Fruit fly (Drosophila melanogaster) whole organism, embryonic: ENCODE data around the gene mRpL49.

Experiments used
- Asciz ChIP-seq: fragments of 200-800 bp; sonication (Bioruptor generic); optimal IDR thresholded peaks from 2 replicates; lab custom pipeline; 2017; ENCODE audit warnings: missing biosample characterization, mild to moderate bottlenecking, missing genetic modification characterization, missing genetic modification reagents
- Awh ChIP-seq: fragments of 200-800 bp; sonication (Bioruptor generic); IDR thresholded peaks from 2 replicates; pipeline ENCODE4, ENCODE4 v1.3.6; 2022; ENCODE audit warnings: missing biosample characterization, missing genetic modification characterization
- CG10654 ChIP-seq: fragments of 200-800 bp; sonication (Bioruptor generic); optimal IDR thresholded peaks from 2 replicates; lab custom pipeline; 2016; ENCODE audit warnings: missing biosample characterization, missing genetic modification characterization
- CG11504 ChIP-seq: fragments of 200-800 bp; sonication (Bioruptor generic); optimal IDR thresholded peaks from 3 replicates; lab custom pipeline; 2019; ENCODE audit warnings: missing biosample characterization, mild to moderate bottlenecking, missing genetic modification characterization, moderate library complexity
- CG12659 ChIP-seq: fragments of 200-800 bp; sonication (Bioruptor generic); optimal IDR thresholded peaks from 3 replicates; lab custom pipeline; 2017; ENCODE audit warnings: mild to moderate bottlenecking, missing biosample characterization, missing genetic modification reagents, missing genetic modification characterization
- CG13894 ChIP-seq: fragments of 200-800 bp; sonication (Bioruptor generic); optimal IDR thresholded peaks from 3 replicates; lab custom pipeline; 2018; ENCODE audit warnings: missing biosample characterization, mild to moderate bottlenecking, missing genetic modification characterization, moderate library complexity
- CG1602 ChIP-seq: fragments of 200-800 bp; sonication (Bioruptor generic); optimal IDR thresholded peaks from 3 replicates; lab custom pipeline; 2016; ENCODE audit warnings: missing biosample characterization, missing genetic modification characterization
- CG16863 ChIP-seq: fragments of 200-800 bp; sonication (Bioruptor generic); optimal IDR thresholded peaks from 3 replicates; lab custom pipeline; 2016; ENCODE audit warnings: missing biosample characterization, missing genetic modification characterization
- CG17361 ChIP-seq: fragments of 200-800 bp; sonication (Bioruptor generic); IDR thresholded peaks from 3 replicates; pipeline ENCODE4 v1.3.6; 2022; ENCODE audit warnings: missing biosample characterization, missing genetic modification characterization
- CG18262 ChIP-seq: fragments of 200-800 bp; optimal IDR thresholded peaks from 3 replicates; lab custom pipeline; 2019; ENCODE audit warnings: missing biosample characterization, mild to moderate bottlenecking, missing genetic modification characterization, moderate library complexity
- CG18599 ChIP-seq: fragments of 200-800 bp; sonication (Bioruptor generic); optimal IDR thresholded peaks from 3 replicates; lab custom pipeline; 2017; ENCODE audit warnings: missing biosample characterization, missing genetic modification characterization, mild to moderate bottlenecking, moderate library complexity, missing genetic modification reagents
- CG2678 ChIP-seq: fragments of 200-800 bp; sonication (Bioruptor generic); optimal IDR thresholded peaks from 3 replicates; lab custom pipeline; 2019; ENCODE audit warnings: missing biosample characterization, mild to moderate bottlenecking, missing genetic modification characterization, moderate library complexity
- CG30020 ChIP-seq: fragments of 200-800 bp; optimal IDR thresholded peaks from 2 replicates; lab custom pipeline; 2019; ENCODE audit warnings: missing biosample characterization, mild to moderate bottlenecking, missing genetic modification characterization, moderate library complexity
- CG30403 ChIP-seq: fragments of 200-800 bp; sonication (Bioruptor generic); optimal IDR thresholded peaks from 3 replicates; lab custom pipeline; 2016; ENCODE audit warnings: missing biosample characterization, missing genetic modification characterization
- CG42726 ChIP-seq: fragments of 200-800 bp; sonication (Bioruptor generic); IDR thresholded peaks from 2 replicates; pipeline ENCODE4 v1.3.6; 2022; ENCODE audit warnings: missing biosample characterization, missing genetic modification characterization; ENCODE audit not compliant: partially characterized antibody
- CG6654 ChIP-seq: fragments of 200-800 bp; sonication (Bioruptor generic); optimal IDR thresholded peaks from 2 replicates; lab custom pipeline; 2017; ENCODE audit warnings: missing biosample characterization, mild to moderate bottlenecking, missing genetic modification characterization
- CG6813 ChIP-seq: fragments of 200-800 bp; sonication (Bioruptor generic); optimal IDR thresholded peaks from 2 replicates; lab custom pipeline; 2017; ENCODE audit warnings: missing biosample characterization, missing genetic modification characterization, mild to moderate bottlenecking, moderate library complexity, missing genetic modification reagents
- CG6854 ChIP-seq: fragments of 200-800 bp; sonication (Bioruptor generic); optimal IDR thresholded peaks from 3 replicates; lab custom pipeline; 2017; ENCODE audit warnings: missing biosample characterization, mild to moderate bottlenecking, missing genetic modification characterization
- CG7556 ChIP-seq: fragments of 200-800 bp; sonication (Bioruptor generic); optimal IDR thresholded peaks from 2 replicates; lab custom pipeline; 2017; ENCODE audit warnings: missing biosample characterization, mild to moderate bottlenecking, missing genetic modification characterization
- CG7839 ChIP-seq: fragments of 200-800 bp; sonication (Bioruptor generic); optimal IDR thresholded peaks from 3 replicates; lab custom pipeline; 2018; ENCODE audit warnings: missing biosample characterization, mild to moderate bottlenecking, missing genetic modification characterization, moderate library complexity
- CG8388 ChIP-seq: fragments of 200-800 bp; sonication (Bioruptor generic); optimal IDR thresholded peaks from 2 replicates; lab custom pipeline; 2019; ENCODE audit warnings: missing biosample characterization, mild to moderate bottlenecking, missing genetic modification characterization, moderate library complexity
- Drgx ChIP-seq: fragments of 200-800 bp; sonication (Bioruptor generic); IDR thresholded peaks from 2 replicates; pipeline ENCODE4 v1.3.6; 2022; ENCODE audit warnings: missing biosample characterization, missing genetic modification characterization
- H15 ChIP-seq: fragments of 200-800 bp; sonication (Bioruptor generic); IDR thresholded peaks from 3 replicates; pipeline ENCODE4 v1.3.6; 2022; ENCODE audit warnings: missing biosample characterization, missing genetic modification characterization
- Hmx ChIP-seq: fragments of 200-800 bp; sonication (Bioruptor generic); optimal IDR thresholded peaks from 2 replicates; lab custom pipeline; 2016; ENCODE audit warnings: missing biosample characterization, missing genetic modification characterization
- Meics ChIP-seq: fragments of 200-800 bp; sonication (Bioruptor generic); optimal IDR thresholded peaks from 2 replicates; lab custom pipeline; 2017; ENCODE audit warnings: missing biosample characterization, mild to moderate bottlenecking, missing genetic modification characterization
- Oli ChIP-seq: fragments of 200-800 bp; sonication (Bioruptor generic); optimal IDR thresholded peaks from 2 replicates; lab custom pipeline; 2018; ENCODE audit warnings: missing biosample characterization, mild to moderate bottlenecking, missing genetic modification characterization, moderate library complexity
- Ptx1 ChIP-seq: fragments of 200-800 bp; sonication (Bioruptor generic); IDR thresholded peaks from 2 replicates; pipeline ENCODE4 v1.3.6; 2022; ENCODE audit warnings: missing biosample characterization, missing genetic modification characterization
- Rx ChIP-seq: fragments of 200-800 bp; sonication (Bioruptor generic); IDR thresholded peaks from 2 replicates; pipeline ENCODE4 v1.3.6; 2022; ENCODE audit warnings: missing biosample characterization, missing genetic modification characterization
- Sox100B ChIP-seq: fragments of 200-800 bp; sonication (Bioruptor generic); optimal IDR thresholded peaks from 3 replicates; lab custom pipeline; 2018; ENCODE audit warnings: missing biosample characterization, mild to moderate bottlenecking, missing genetic modification characterization
- Taf1 ChIP-seq: fragments of 200-800 bp; sonication (Bioruptor generic); IDR thresholded peaks from 2 replicates; pipeline ENCODE4 v1.3.6; 2022; ENCODE audit warnings: missing biosample characterization, missing genetic modification characterization
- Tbp ChIP-seq: fragments of >200 bp; optimal IDR thresholded peaks from 2 replicates; lab custom pipeline; 2018; ENCODE audit warnings: missing biosample characterization, missing genetic modification characterization
- aop ChIP-seq: fragments of 200-800 bp; sonication (Bioruptor generic); IDR thresholded peaks from 2 replicates; pipeline ENCODE4 v1.3.6; 2022; ENCODE audit warnings: missing biosample characterization, missing genetic modification characterization
- bab2 ChIP-seq: fragments of 200-800 bp; sonication (Bioruptor generic); optimal IDR thresholded peaks from 2 replicates; lab custom pipeline; 2016; ENCODE audit warnings: missing biosample characterization, missing genetic modification characterization
- bsh ChIP-seq, 2 experiments: fragments of 200-800 bp; sonication (Bioruptor generic); optimal IDR thresholded peaks; 2 replicates each; lab custom pipeline; 2017 to 2018; ENCODE audit warnings: mild to moderate bottlenecking in 2 of 2, missing biosample characterization in 2 of 2, missing genetic modification characterization in 2 of 2, moderate library complexity in 1 of 2
- chm ChIP-seq: fragments of 200-800 bp; sonication (Bioruptor generic); IDR thresholded peaks from 2 replicates; pipeline ENCODE4 v1.3.6; 2022; ENCODE audit warnings: missing biosample characterization, missing genetic modification characterization
- dysf ChIP-seq: fragments of 200-800 bp; sonication (Bioruptor generic); IDR thresholded peaks from 3 replicates; pipeline ENCODE4 v1.3.6; 2022; ENCODE audit warnings: missing biosample characterization, missing genetic modification characterization
- fd3F ChIP-seq: fragments of 200-800 bp; sonication (Bioruptor generic); optimal IDR thresholded peaks from 2 replicates; lab custom pipeline; 2018; ENCODE audit warnings: missing biosample characterization, mild to moderate bottlenecking, missing genetic modification characterization, moderate library complexity
- gem ChIP-seq: fragments of 200-800 bp; sonication (Bioruptor generic); optimal IDR thresholded peaks from 2 replicates; lab custom pipeline; 2019; ENCODE audit warnings: missing biosample characterization, mild to moderate bottlenecking, missing genetic modification characterization, moderate library complexity
- lola ChIP-seq, 3 experiments: fragments of >200 bp in 2 of 3; fragments of 200-800 bp in 1 of 3; sonication (Bioruptor generic) in 1 of 3; optimal IDR thresholded peaks; 2 replicates each; lab custom pipeline; 2017 to 2019; ENCODE audit warnings: missing biosample characterization in 3 of 3, missing genetic modification characterization in 3 of 3, mild to moderate bottlenecking in 1 of 3, moderate library complexity in 1 of 3
- luna ChIP-seq: fragments of 200-800 bp; sonication (Bioruptor generic); optimal IDR thresholded peaks from 2 replicates; lab custom pipeline; 2016; ENCODE audit warnings: missing biosample characterization, missing genetic modification characterization
- nom ChIP-seq: fragments of 200-800 bp; sonication (Bioruptor generic); optimal IDR thresholded peaks from 2 replicates; lab custom pipeline; 2017; ENCODE audit warnings: missing biosample characterization, missing genetic modification characterization, mild to moderate bottlenecking, moderate library complexity, missing genetic modification reagents
- pfk ChIP-seq: fragments of 200-800 bp; sonication (Bioruptor generic); optimal IDR thresholded peaks from 2 replicates; lab custom pipeline; 2018; ENCODE audit warnings: missing biosample characterization, mild to moderate bottlenecking, missing genetic modification characterization, moderate library complexity
- ranshi ChIP-seq: fragments of 200-800 bp; sonication (Bioruptor generic); IDR thresholded peaks from 2 replicates; pipeline ENCODE4 v1.3.6; 2022; ENCODE audit warnings: missing biosample characterization, missing genetic modification characterization
- row ChIP-seq: fragments of 200-800 bp; sonication (Bioruptor generic); IDR thresholded peaks from 3 replicates; pipeline ENCODE4 v1.3.6; 2022; ENCODE audit warnings: missing biosample characterization, missing genetic modification characterization
- shn ChIP-seq: fragments of 200-800 bp; sonication (Bioruptor generic); optimal IDR thresholded peaks from 3 replicates; lab custom pipeline; 2016; ENCODE audit warnings: missing biosample characterization, missing genetic modification characterization
- sima ChIP-seq: fragments of 200-800 bp; sonication (Bioruptor generic); optimal IDR thresholded peaks from 2 replicates; lab custom pipeline; 2016; ENCODE audit warnings: missing biosample characterization, missing genetic modification characterization
- sisA ChIP-seq: fragments of 200-800 bp; sonication (Bioruptor generic); IDR thresholded peaks from 2 replicates; pipeline ENCODE4 v1.3.6; 2022; ENCODE audit warnings: missing biosample characterization, missing genetic modification characterization
- vvl ChIP-seq: fragments of 200-800 bp; sonication (Bioruptor generic); IDR thresholded peaks from 2 replicates; pipeline ENCODE4 v1.3.6; 2022; ENCODE audit warnings: missing biosample characterization, missing genetic modification characterization

Gene mRpL49

DNA sequence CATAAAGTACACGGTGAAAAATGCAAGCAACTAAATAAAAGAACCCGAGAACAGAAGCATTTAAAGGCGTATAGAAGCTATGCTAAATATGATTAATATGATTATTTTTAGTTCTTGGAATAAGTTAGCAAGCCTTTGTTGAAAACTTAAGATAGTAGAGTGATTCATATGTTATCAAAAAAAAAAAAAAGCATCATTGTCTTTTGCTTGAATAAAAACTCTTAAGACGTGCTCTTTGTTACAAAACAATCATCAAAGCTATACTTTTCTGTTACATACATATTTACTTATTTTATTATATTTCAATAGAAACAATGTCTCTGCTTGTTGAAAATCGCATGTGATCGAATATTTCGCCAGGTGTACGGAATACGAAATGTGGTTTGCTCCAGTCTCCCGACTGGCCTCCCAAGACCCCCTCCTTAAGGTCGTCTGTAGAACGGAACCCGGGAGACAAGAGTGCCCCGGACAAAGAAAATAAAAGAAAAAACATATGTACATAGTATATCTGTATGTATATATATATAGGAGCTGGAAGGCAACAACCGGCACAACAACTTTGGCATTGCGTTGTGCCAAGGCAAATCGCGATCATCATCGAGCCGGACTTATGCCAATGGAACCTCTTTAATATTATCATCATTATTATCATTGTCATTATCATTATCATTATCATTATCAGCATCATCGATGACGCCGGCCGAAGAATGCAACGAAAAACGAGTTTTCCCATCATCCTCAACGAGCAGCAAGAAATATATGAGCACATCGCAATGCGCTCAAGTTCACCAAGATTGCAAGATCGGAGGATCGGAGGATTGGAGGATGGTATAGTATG, 15.4 kb upstream of the mRpL49 start:
- TF ChIP-seq row = peak; percentile 31; the same call in 1 of the 3 replicates
- no peak for TF ChIP-seq chm (GFP tag; lab: Robert Waterston, UW)
- no peak for TF ChIP-seq CG30020 (tag; lab: Kevin White, UChicago)
- TF ChIP-seq bsh (GFP tag; optimal IDR thresholded peaks at IDR 0.05; lab: Kevin White, UChicago) = peak; percentile 7 to 63
- no peak for TF ChIP-seq Taf1 (GFP tag; lab: Robert Waterston, UW)
- no peak for TF ChIP-seq CG1602 (GFP tag; lab: Kevin White, UChicago)
- peak; percentile 29 for TF ChIP-seq CG18262 (tag; lab: Kevin White, UChicago)
- peak; percentile 22 for TF ChIP-seq CG30403 (GFP tag; lab: Kevin White, UChicago)
- TF ChIP-seq CG8388 = peak; percentile 4
- TF ChIP-seq bab2 = no peak
- no peak for TF ChIP-seq Tbp (GFP tag; lab: Kevin White, UChicago)
- peak; percentile 36 for TF ChIP-seq Sox100B (GFP tag; lab: Kevin White, UChicago)
- no peak for TF ChIP-seq sisA (GFP tag; lab: Robert Waterston, UW)
- peak; percentile 22 for TF ChIP-seq nom (GFP tag; lab: Kevin White, UChicago)
- no peak for TF ChIP-seq pfk (GFP tag; lab: Kevin White, UChicago)
- no peak for TF ChIP-seq ranshi (GFP tag; lab: Robert Waterston, UW)
- TF ChIP-seq CG7839 (tag; lab: Kevin White, UChicago) = peak; percentile 29
- TF ChIP-seq luna (GFP tag; lab: Kevin White, UChicago) = no peak
- no peak for TF ChIP-seq Hmx (GFP tag; lab: Kevin White, UChicago)
- peak; percentile 34; the same call in 1 of the 2 replicates for TF ChIP-seq Drgx
- peak; percentile 45 for TF ChIP-seq CG11504 (tag; lab: Kevin White, UChicago)
- TF ChIP-seq Ptx1 (GFP tag; lab: Robert Waterston, UW) = 0 out of 2 replicates have a peak, but pooled peaks have one; percentile 24
- TF ChIP-seq Awh (GFP tag; lab: Robert Waterston, UW) = no peak
- no peak for TF ChIP-seq fd3F (GFP tag; lab: Kevin White, UChicago)
- TF ChIP-seq CG10654 (GFP tag; lab: Kevin White, UChicago) = no peak
- TF ChIP-seq Oli = peak; percentile 32
- no peak for TF ChIP-seq shn (GFP tag; lab: Kevin White, UChicago)
- peak; percentile 15 for TF ChIP-seq CG7556 (GFP tag; lab: Kevin White, UChicago)
- no peak for TF ChIP-seq lola (GFP tag; optimal IDR thresholded peaks at IDR 0.05; lab: Kevin White, UChicago)
- 0 out of 3 replicates have a peak, but pooled peaks have one; percentile 32 for TF ChIP-seq dysf (GFP tag; lab: Robert Waterston, UW)
- TF ChIP-seq aop (GFP tag; lab: Robert Waterston, UW) = no peak
- TF ChIP-seq gem = peak; percentile 36
- no peak for TF ChIP-seq H15 (GFP tag; lab: Robert Waterston, UW)
- no peak for TF ChIP-seq sima (GFP tag; lab: Kevin White, UChicago)
- TF ChIP-seq CG18599 (GFP tag; lab: Kevin White, UChicago) = no peak
- no peak for TF ChIP-seq Asciz (GFP tag; lab: Kevin White, UChicago)
- TF ChIP-seq CG6854 (GFP tag; lab: Kevin White, UChicago) = no peak
- TF ChIP-seq CG6654 (GFP tag; lab: Kevin White, UChicago) = no peak
- TF ChIP-seq CG12659 = no peak
- TF ChIP-seq Meics (GFP tag; lab: Kevin White, UChicago) = peak; percentile 10
- TF ChIP-seq CG13894 (tag; lab: Kevin White, UChicago) = no peak
- TF ChIP-seq CG16863 (GFP tag; lab: Kevin White, UChicago) = no peak
- TF ChIP-seq CG42726 (GFP tag; lab: Robert Waterston, UW) = no peak
- TF ChIP-seq CG6813 = no peak
- peak; percentile 35 for TF ChIP-seq CG2678
- peak; percentile 13; the same call in 1 of the 2 replicates for TF ChIP-seq vvl
- peak; percentile 39; the same call in 1 of the 3 replicates for TF ChIP-seq CG17361 (GFP tag; lab: Robert Waterston, UW)
- no peak for TF ChIP-seq Rx
